Worm (Caenorhabditis elegans): ENCODE measurements around the gene F40F8.5.

DNA sequence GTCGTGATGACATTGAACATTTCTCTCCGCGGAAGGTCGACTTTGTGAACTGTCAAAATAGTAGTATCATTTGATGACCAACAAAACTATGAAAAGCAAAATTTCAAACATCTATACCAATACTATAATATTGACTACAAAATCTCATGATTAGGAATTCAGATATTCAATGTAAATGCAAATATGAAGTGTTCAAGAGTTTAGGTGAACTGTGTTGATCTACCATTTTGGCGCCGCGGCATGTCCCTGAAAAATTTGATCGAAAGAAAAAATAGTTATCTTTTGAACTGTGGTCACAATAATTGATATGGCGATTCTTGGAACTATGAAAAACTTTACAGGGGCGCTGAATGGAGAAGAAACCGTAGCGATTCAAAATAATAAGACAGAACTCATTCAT, 44.0 kb upstream of the F40F8.5 start:
- TF ChIP-seq ceh-27 (GFP tag; optimal IDR thresholded peaks at IDR 0.05) (no peak), cebp-1 (GFP tag; IDR thresholded peaks at IDR 0.05) (no peak), cebp-1 (tag; optimal IDR thresholded peaks at IDR 0.05) (no peak), lin-26 (GFP tag; IDR thresholded peaks at IDR 0.05) (no peak), ztf-3 (GFP tag; optimal IDR thresholded peaks at IDR 0.05) (no peak), snpc-4 (GFP tag; optimal IDR thresholded peaks at IDR 0.05) (no peak), snpc-4 (tag; optimal IDR thresholded peaks at IDR 0.05) (no peak), ama-1 (optimal IDR thresholded peaks at IDR 0.05) (no peak), ama-1 (GFP tag; optimal IDR thresholded peaks at IDR 0.05) (no peak)
